Fruit fly (Drosophila melanogaster) whole organism, embryonic: Measurements from ENCODE around the gene zen.

ENCODE experiments used
- Aef1 ChIP-seq: fragments of 200-800 bp; sonication (Bioruptor generic); IDR thresholded peaks from 3 replicates; pipeline ENCODE4 v1.3.6; 2022; ENCODE audit warnings: missing biosample characterization, missing genetic modification characterization
- B-H1 ChIP-seq: fragments of 200-800 bp; sonication (Bioruptor generic); IDR thresholded peaks from 3 replicates; pipeline ENCODE4 v1.3.6; 2022; ENCODE audit warnings: missing biosample characterization, missing genetic modification characterization
- B-H2 ChIP-seq: fragments of 200-800 bp; sonication (Bioruptor generic); optimal IDR thresholded peaks from 2 replicates; lab custom pipeline; 2018; ENCODE audit warnings: missing biosample characterization, mild to moderate bottlenecking, missing genetic modification characterization
- BEAF-32 ChIP-seq: fragments of 200-800 bp; sonication (Bioruptor generic); optimal IDR thresholded peaks from 3 replicates; lab custom pipeline; 2017; ENCODE audit warnings: missing biosample characterization, missing genetic modification characterization, mild to moderate bottlenecking, moderate library complexity, missing genetic modification reagents
- Blimp-1 ChIP-seq: fragments of 200-800 bp; sonication (Bioruptor generic); optimal IDR thresholded peaks from 3 replicates; lab custom pipeline; 2018; ENCODE audit warnings: missing biosample characterization, missing genetic modification characterization, mild to moderate bottlenecking, moderate library complexity, missing genetic modification reagents
- CG10366 ChIP-seq: fragments of 200-800 bp; sonication (Bioruptor generic); IDR thresholded peaks from 2 replicates; pipeline ENCODE4 v1.3.6; 2022; ENCODE audit warnings: missing biosample characterization, missing genetic modification characterization
- CG10979 ChIP-seq: fragments of 200-800 bp; sonication (Bioruptor generic); optimal IDR thresholded peaks from 2 replicates; lab custom pipeline; 2018; ENCODE audit warnings: missing biosample characterization, mild to moderate bottlenecking, missing genetic modification characterization, moderate library complexity
- CG11247 ChIP-seq: fragments of 200-800 bp; sonication (Bioruptor generic); IDR thresholded peaks from 2 replicates; pipeline ENCODE4 v1.3.6; 2022; ENCODE audit warnings: missing biosample characterization, missing genetic modification characterization
- CG12104 ChIP-seq: fragments of 200-800 bp; sonication (Bioruptor generic); optimal IDR thresholded peaks from 3 replicates; lab custom pipeline; 2016; ENCODE audit warnings: missing biosample characterization, missing genetic modification characterization
- CG12236 ChIP-seq: fragments of 200-800 bp; sonication (Bioruptor generic); optimal IDR thresholded peaks from 2 replicates; lab custom pipeline; 2016; ENCODE audit warnings: missing biosample characterization, missing genetic modification characterization
- CG12299 ChIP-seq: fragments of 200-800 bp; sonication (Bioruptor generic); optimal IDR thresholded peaks from 2 replicates; lab custom pipeline; 2018; ENCODE audit warnings: missing biosample characterization, mild to moderate bottlenecking, missing genetic modification characterization
- CG16863 ChIP-seq: fragments of 200-800 bp; sonication (Bioruptor generic); optimal IDR thresholded peaks from 3 replicates; lab custom pipeline; 2016; ENCODE audit warnings: missing biosample characterization, missing genetic modification characterization
- CG17568 ChIP-seq: fragments of 200-800 bp; sonication (Bioruptor generic); optimal IDR thresholded peaks from 2 replicates; lab custom pipeline; 2018; ENCODE audit warnings: missing biosample characterization, mild to moderate bottlenecking, missing genetic modification characterization, moderate library complexity
- CG18262 ChIP-seq: fragments of 200-800 bp; optimal IDR thresholded peaks from 3 replicates; lab custom pipeline; 2019; ENCODE audit warnings: missing biosample characterization, mild to moderate bottlenecking, missing genetic modification characterization, moderate library complexity
- CG18764 ChIP-seq: fragments of 200-800 bp; sonication (Bioruptor generic); optimal IDR thresholded peaks from 3 replicates; lab custom pipeline; 2016; ENCODE audit warnings: missing biosample characterization, missing genetic modification characterization
- CG2678 ChIP-seq: fragments of 200-800 bp; sonication (Bioruptor generic); optimal IDR thresholded peaks from 3 replicates; lab custom pipeline; 2019; ENCODE audit warnings: missing biosample characterization, mild to moderate bottlenecking, missing genetic modification characterization, moderate library complexity
- CG3163 ChIP-seq: fragments of 200-800 bp; sonication (Bioruptor generic); optimal IDR thresholded peaks from 3 replicates; lab custom pipeline; 2016; ENCODE audit warnings: missing biosample characterization, missing genetic modification characterization
- CG6813 ChIP-seq: fragments of 200-800 bp; sonication (Bioruptor generic); optimal IDR thresholded peaks from 2 replicates; lab custom pipeline; 2017; ENCODE audit warnings: missing biosample characterization, missing genetic modification characterization, mild to moderate bottlenecking, moderate library complexity, missing genetic modification reagents
- CG7357 ChIP-seq: fragments of 200-800 bp; sonication (Bioruptor generic); IDR thresholded peaks from 3 replicates; pipeline ENCODE4 v1.3.6; 2022; ENCODE audit warnings: missing biosample characterization, missing genetic modification characterization
- CG9876 ChIP-seq: fragments of 200-800 bp; sonication (Bioruptor generic); optimal IDR thresholded peaks from 2 replicates; lab custom pipeline; 2016; ENCODE audit warnings: missing biosample characterization, missing genetic modification characterization
- CoRest ChIP-seq: fragments of 200-800 bp; sonication (Bioruptor generic); optimal IDR thresholded peaks from 3 replicates; lab custom pipeline; 2018; ENCODE audit warnings: missing biosample characterization, mild to moderate bottlenecking, missing genetic modification characterization, moderate library complexity
- D19B ChIP-seq: fragments of 200-800 bp; sonication (Bioruptor generic); optimal IDR thresholded peaks from 2 replicates; lab custom pipeline; 2017; ENCODE audit warnings: missing biosample characterization, mild to moderate bottlenecking, missing genetic modification characterization
- Deaf1 ChIP-seq: fragments of 200-800 bp; optimal IDR thresholded peaks from 3 replicates; lab custom pipeline; 2019; ENCODE audit warnings: missing biosample characterization, mild to moderate bottlenecking, missing genetic modification characterization, moderate library complexity
- HLH3B ChIP-seq: fragments of 200-800 bp; sonication (Bioruptor generic); IDR thresholded peaks from 2 replicates; pipeline ENCODE4 v1.3.6; 2022; ENCODE audit warnings: missing biosample characterization, missing genetic modification characterization
- HmgD ChIP-seq: fragments of 200-800 bp; sonication (Bioruptor generic); optimal IDR thresholded peaks from 3 replicates; lab custom pipeline; 2016; ENCODE audit warnings: missing biosample characterization, missing genetic modification characterization
- Hmr ChIP-seq: fragments of 200-800 bp; sonication (Bioruptor generic); optimal IDR thresholded peaks from 3 replicates; lab custom pipeline; 2017; ENCODE audit warnings: mild to moderate bottlenecking, missing biosample characterization, missing genetic modification reagents, missing genetic modification characterization
- MBD-R2 ChIP-seq: fragments of 200-800 bp; sonication (Bioruptor generic); IDR thresholded peaks from 2 replicates; pipeline ENCODE4 v1.3.6; 2022; ENCODE audit warnings: missing biosample characterization, missing genetic modification characterization
- Myb ChIP-seq: fragments of 200-800 bp; sonication (Bioruptor generic); optimal IDR thresholded peaks from 2 replicates; lab custom pipeline; 2016; ENCODE audit warnings: missing biosample characterization, missing genetic modification characterization
- Optix ChIP-seq: fragments of 200-800 bp; sonication (Bioruptor generic); IDR thresholded peaks from 3 replicates; pipeline ENCODE4 v1.3.6; 2022; ENCODE audit warnings: missing biosample characterization, missing genetic modification characterization
- Spps ChIP-seq: fragments of 200-800 bp; sonication (Bioruptor generic); optimal IDR thresholded peaks from 2 replicates; lab custom pipeline; 2018; ENCODE audit warnings: missing biosample characterization, mild to moderate bottlenecking, missing genetic modification characterization
- Xrp1 ChIP-seq: fragments of 200-800 bp; sonication (Bioruptor generic); IDR thresholded peaks from 2 replicates; pipeline ENCODE4 v1.3.6; 2022; ENCODE audit warnings: missing biosample characterization, missing genetic modification characterization
- bcd ChIP-seq: fragments of 200-800 bp; sonication (Bioruptor generic); optimal IDR thresholded peaks from 2 replicates; lab custom pipeline; 2017; ENCODE audit warnings: missing biosample characterization, mild to moderate bottlenecking, missing genetic modification characterization
- crol ChIP-seq: fragments of 200-800 bp; sonication (Bioruptor generic); IDR thresholded peaks from 2 replicates; pipeline ENCODE4 v1.3.6; 2022; ENCODE audit warnings: missing biosample characterization, missing genetic modification characterization
- dysf ChIP-seq: fragments of 200-800 bp; sonication (Bioruptor generic); IDR thresholded peaks from 3 replicates; pipeline ENCODE4 v1.3.6; 2022; ENCODE audit warnings: missing biosample characterization, missing genetic modification characterization
- gem ChIP-seq: fragments of 200-800 bp; sonication (Bioruptor generic); optimal IDR thresholded peaks from 2 replicates; lab custom pipeline; 2019; ENCODE audit warnings: missing biosample characterization, mild to moderate bottlenecking, missing genetic modification characterization, moderate library complexity
- gsb-n ChIP-seq: fragments of 200-800 bp; sonication (Bioruptor generic); optimal IDR thresholded peaks from 3 replicates; lab custom pipeline; 2018; ENCODE audit warnings: missing biosample characterization, mild to moderate bottlenecking, missing genetic modification characterization
- h ChIP-seq: fragments of >200 bp; optimal IDR thresholded peaks from 2 replicates; lab custom pipeline; 2017
- ham ChIP-seq: fragments of 200-800 bp; sonication (Bioruptor generic); IDR thresholded peaks from 2 replicates; pipeline ENCODE4 v1.3.6; 2022; ENCODE audit warnings: missing biosample characterization, missing genetic modification characterization
- kay ChIP-seq: fragments of 200-800 bp; sonication (Bioruptor generic); optimal IDR thresholded peaks from 2 replicates; lab custom pipeline; 2016; ENCODE audit warnings: missing biosample characterization, missing genetic modification characterization
- lbe ChIP-seq: fragments of 200-800 bp; sonication (Bioruptor generic); optimal IDR thresholded peaks from 2 replicates; lab custom pipeline; 2016; ENCODE audit warnings: missing biosample characterization, mild to moderate bottlenecking, missing genetic modification characterization
- nmo ChIP-seq: fragments of 200-800 bp; sonication (Bioruptor generic); optimal IDR thresholded peaks from 2 replicates; lab custom pipeline; 2018; ENCODE audit warnings: missing biosample characterization, mild to moderate bottlenecking, missing genetic modification characterization, moderate library complexity
- nom ChIP-seq: fragments of 200-800 bp; sonication (Bioruptor generic); optimal IDR thresholded peaks from 2 replicates; lab custom pipeline; 2017; ENCODE audit warnings: missing biosample characterization, missing genetic modification characterization, mild to moderate bottlenecking, moderate library complexity, missing genetic modification reagents
- phol ChIP-seq: fragments of 200-800 bp; sonication (Bioruptor generic); optimal IDR thresholded peaks from 3 replicates; lab custom pipeline; 2018; ENCODE audit warnings: missing biosample characterization, mild to moderate bottlenecking, missing genetic modification characterization, moderate library complexity
- sd ChIP-seq: fragments of 200-800 bp; sonication (Bioruptor generic); optimal IDR thresholded peaks from 3 replicates; lab custom pipeline; 2018; ENCODE audit warnings: missing biosample characterization, mild to moderate bottlenecking, missing genetic modification characterization, moderate library complexity
- sens ChIP-seq: fragments of 200-800 bp; sonication (Bioruptor generic); peaks from one replicate; lab custom pipeline; 2016; ENCODE audit warnings: missing biosample characterization, missing genetic modification characterization
- sob ChIP-seq: fragments of 200-800 bp; sonication (Bioruptor generic); IDR thresholded peaks from 2 replicates; pipeline ENCODE4 v1.3.6; 2022; ENCODE audit warnings: missing biosample characterization, missing genetic modification characterization
- sr ChIP-seq: fragments of 200-800 bp; sonication (Bioruptor generic); IDR thresholded peaks from 3 replicates; pipeline ENCODE4 v1.3.6; 2022; ENCODE audit warnings: missing biosample characterization, missing genetic modification characterization
- vfl ChIP-seq: fragments of 200-800 bp; sonication (Bioruptor generic); optimal IDR thresholded peaks from 2 replicates; lab custom pipeline; 2016; ENCODE audit warnings: missing biosample characterization, missing genetic modification characterization
- zfh1 ChIP-seq: fragments of 200-800 bp; sonication (Bioruptor generic); IDR thresholded peaks from 3 replicates; pipeline ENCODE4 v1.3.6; 2022; ENCODE audit warnings: missing biosample characterization, missing genetic modification characterization

Gene zen

dm6 chr3R:6746212-6746611 lies 7.8 kb downstream of the zen start (continued):
- TF ChIP-seq lbe (no peak), CG16863 (GFP tag; lab: Kevin White, UChicago) (no peak), phol (peak; percentile 8), sens (peak; percentile 74), CG6813 (no peak), sr (GFP tag; lab: Robert Waterston, UW) (no peak), CG12236 (no peak), CG18262 (tag; lab: Kevin White, UChicago) (peak; percentile 34), crol (no peak), CoRest (tag; lab: Kevin White, UChicago) (no peak), CG7357 (GFP tag; lab: Robert Waterston, UW) (no peak), CG3163 (GFP tag; lab: Kevin White, UChicago) (no peak), BEAF-32 (GFP tag; lab: Kevin White, UChicago) (no peak), gsb-n (tag; lab: Kevin White, UChicago) (no peak), CG10366 (GFP tag; lab: Robert Waterston, UW) (no peak), dysf (GFP tag; lab: Robert Waterston, UW) (no peak), h (lab: Kevin White, UChicago) (no peak), nom (no peak), MBD-R2 (GFP tag; lab: Robert Waterston, UW) (no peak), zfh1 (GFP tag; lab: Robert Waterston, UW) (no peak), bcd (GFP tag; lab: Kevin White, UChicago) (peak; percentile 18), Spps (tag; lab: Kevin White, UChicago) (no peak), ham (GFP tag; lab: Robert Waterston, UW) (no peak), sob (GFP tag; lab: Robert Waterston, UW) (no peak), Blimp-1 (GFP tag; lab: Kevin White, UChicago) (no peak), Deaf1 (no peak), CG12299 (no peak), Myb (GFP tag; lab: Kevin White, UChicago) (no peak), Hmr (no peak), CG10979 (tag; lab: Kevin White, UChicago) (peak; percentile 28), CG17568 (GFP tag; lab: Kevin White, UChicago) (no peak), B-H2 (GFP tag; lab: Kevin White, UChicago) (no peak), sd (tag; lab: Kevin White, UChicago) (no peak), Xrp1 (0 out of 2 replicates have a peak, but pooled peaks have one; percentile 21), gem (tag; lab: Kevin White, UChicago) (peak; percentile 35), Aef1 (GFP tag; lab: Robert Waterston, UW) (no peak), CG9876 (GFP tag; lab: Kevin White, UChicago) (no peak), CG12104 (GFP tag; lab: Kevin White, UChicago) (no peak), kay (no peak), CG18764 (GFP tag; lab: Kevin White, UChicago) (no peak), CG11247 (GFP tag; lab: Robert Waterston, UW) (no peak), B-H1 (GFP tag; lab: Robert Waterston, UW) (no peak), HmgD (GFP tag; lab: Kevin White, UChicago) (no peak), nmo (GFP tag; lab: Kevin White, UChicago) (peak; percentile 15), HLH3B (GFP tag; lab: Robert Waterston, UW) (no peak), vfl (GFP tag; lab: Kevin White, UChicago) (no peak), D19B (GFP tag; lab: Kevin White, UChicago) (no peak), CG2678 (tag; lab: Kevin White, UChicago) (no peak), Optix (GFP tag; lab: Robert Waterston, UW) (no peak)
